Worm (Caenorhabditis elegans) whole organism, young adult: Measurements from ENCODE around the gene str-118.

Experiments
- F49E8.2 ChIP-seq: sonication (generic microtip); optimal IDR thresholded peaks from 3 replicates; lab custom pipeline; 2017; ENCODE audit warnings: missing genetic modification characterization, mild to moderate bottlenecking, missing compliant biosample characterization, antibody characterized with exemption, moderate library complexity; ENCODE audit not compliant: insufficient read depth
- ceh-100 ChIP-seq: fragments of 200-800 bp; sonication (Bioruptor generic); IDR thresholded peaks from 2 replicates; pipeline ENCODE4 v1.3.6; 2022; ENCODE audit warnings: missing genetic modification reagents, missing genetic modification characterization, missing compliant biosample characterization
- dox-1 ChIP-seq: fragments of 200-800 bp; sonication (Bioruptor generic); IDR thresholded peaks from 2 replicates; pipeline ENCODE4 v1.3.6; 2022; ENCODE audit warnings: missing genetic modification reagents, missing genetic modification characterization, missing compliant biosample characterization
- dpl-1 ChIP-seq: fragments of 150-350 bp; optimal IDR thresholded peaks from 2 replicates; lab custom pipeline; 2014; ENCODE audit warnings: missing biosample characterization, missing genetic modification reagents, missing genetic modification characterization
- ekl-4 ChIP-seq: fragments of 200-800 bp; sonication (Bioruptor generic); IDR thresholded peaks from 2 replicates; pipeline ENCODE4 v1.3.6; 2022; ENCODE audit warnings: missing genetic modification reagents, missing genetic modification characterization, missing compliant biosample characterization
- lin-26 ChIP-seq: fragments of 200-800 bp; sonication (Bioruptor generic); IDR thresholded peaks from 2 replicates; pipeline ENCODE4 v1.3.6; 2022; ENCODE audit warnings: missing genetic modification reagents, missing genetic modification characterization, missing compliant biosample characterization
- mxl-1 ChIP-seq: sonication (generic microtip); optimal IDR thresholded peaks from 2 replicates; lab custom pipeline; 2016; ENCODE audit warnings: missing genetic modification characterization, missing compliant biosample characterization
- rcor-1 ChIP-seq: fragments of 200-800 bp; sonication (Bioruptor generic); IDR thresholded peaks from 2 replicates; pipeline ENCODE4 v1.3.6; 2022; ENCODE audit warnings: missing genetic modification reagents, missing genetic modification characterization, missing compliant biosample characterization
- ztf-22 ChIP-seq: fragments of 200-800 bp; sonication (Bioruptor generic); optimal IDR thresholded peaks from 2 replicates; lab custom pipeline; 2018; ENCODE audit warnings: mild to moderate bottlenecking, missing genetic modification characterization, moderate library complexity, missing compliant biosample characterization

DNA sequence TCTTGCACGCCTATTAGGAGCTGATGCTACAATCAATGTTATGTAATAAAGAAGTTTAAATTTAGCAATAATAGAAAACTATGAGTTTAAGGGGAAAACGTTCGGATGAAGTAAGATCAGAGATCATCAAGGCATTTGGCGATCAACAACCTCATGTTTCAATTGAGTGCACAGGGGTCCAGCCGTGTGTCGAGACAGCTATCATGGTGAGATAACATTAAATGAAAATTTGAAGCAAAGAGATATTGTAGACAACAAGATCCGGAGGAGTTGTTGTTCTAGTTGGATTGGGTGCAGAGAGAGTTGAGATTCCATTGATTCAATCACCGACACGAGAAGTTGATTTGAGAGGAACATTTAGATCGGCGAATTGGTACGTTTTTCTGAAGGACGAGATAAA, 34.2 kb downstream of the str-118 start:
- no peak for TF ChIP-seq F49E8.2 (tag; lab: Kevin White, UChicago)
- no peak for TF ChIP-seq dpl-1 (GFP tag; lab: Kevin White, UChicago)
- no peak for TF ChIP-seq ekl-4 (GFP tag; lab: Robert Waterston, UW)
- no peak for TF ChIP-seq dox-1 (GFP tag; lab: Robert Waterston, UW)
- no peak for TF ChIP-seq lin-26
- TF ChIP-seq mxl-1 (tag; lab: Kevin White, UChicago): no peak
- TF ChIP-seq ceh-100 (GFP tag; lab: Robert Waterston, UW): no peak
- no peak for TF ChIP-seq rcor-1 (GFP tag; lab: Robert Waterston, UW)
- TF ChIP-seq ztf-22: no peak
